Fruit fly (Drosophila melanogaster) whole organism, embryonic: ENCODE measurements around the gene Nmdar1.
A peak's percentile ranks its signal among the peaks of the same experiment; 100 is the strongest.

ENCODE experiments used
- Ada2b ChIP-seq: fragments of 200-800 bp; sonication (Bioruptor generic); IDR thresholded peaks from 2 replicates; pipeline ENCODE4 v1.3.6; 2022; ENCODE audit warnings: missing biosample characterization, missing genetic modification characterization
- Bgb ChIP-seq: fragments of 200-800 bp; sonication (Bioruptor generic); IDR thresholded peaks from 2 replicates; pipeline ENCODE4 v1.3.6; 2022; ENCODE audit warnings: missing biosample characterization, missing genetic modification characterization; ENCODE audit not compliant: partially characterized antibody
- CG11723 ChIP-seq: fragments of 200-800 bp; sonication (Bioruptor generic); optimal IDR thresholded peaks from 2 replicates; lab custom pipeline; 2017; ENCODE audit warnings: missing biosample characterization, mild to moderate bottlenecking, missing genetic modification characterization
- CG12659 ChIP-seq: fragments of 200-800 bp; sonication (Bioruptor generic); optimal IDR thresholded peaks from 3 replicates; lab custom pipeline; 2017; ENCODE audit warnings: mild to moderate bottlenecking, missing biosample characterization, missing genetic modification reagents, missing genetic modification characterization
- CG13287 ChIP-seq: fragments of 200-800 bp; sonication (Bioruptor generic); IDR thresholded peaks from 2 replicates; pipeline ENCODE4 v1.3.6; 2022; ENCODE audit warnings: missing biosample characterization, missing genetic modification characterization; ENCODE audit not compliant: partially characterized antibody
- CG14860 ChIP-seq: fragments of 200-800 bp; sonication (Bioruptor generic); IDR thresholded peaks from 3 replicates; pipeline ENCODE4 v1.3.6; 2022; ENCODE audit warnings: missing biosample characterization, missing genetic modification characterization; ENCODE audit not compliant: partially characterized antibody
- CG15479 ChIP-seq: fragments of 200-800 bp; sonication (Bioruptor generic); optimal IDR thresholded peaks from 3 replicates; lab custom pipeline; 2019; ENCODE audit warnings: missing biosample characterization, mild to moderate bottlenecking, missing genetic modification characterization, moderate library complexity
- CG15601 ChIP-seq: fragments of 200-800 bp; sonication (Bioruptor generic); optimal IDR thresholded peaks from 3 replicates; lab custom pipeline; 2019; ENCODE audit warnings: missing biosample characterization, mild to moderate bottlenecking, missing genetic modification characterization, moderate library complexity
- CG17385 ChIP-seq: fragments of 200-800 bp; sonication (Bioruptor generic); optimal IDR thresholded peaks from 3 replicates; lab custom pipeline; 2018; ENCODE audit warnings: missing biosample characterization, mild to moderate bottlenecking, missing genetic modification characterization
- CG18011 ChIP-seq: fragments of 200-800 bp; sonication (Bioruptor generic); optimal IDR thresholded peaks from 2 replicates; lab custom pipeline; 2017; ENCODE audit warnings: missing biosample characterization, missing genetic modification characterization, mild to moderate bottlenecking, moderate library complexity, missing genotype
- CG1832 ChIP-seq: fragments of 200-800 bp; sonication (Bioruptor generic); optimal IDR thresholded peaks from 2 replicates; lab custom pipeline; 2017; ENCODE audit warnings: missing biosample characterization, mild to moderate bottlenecking, missing genetic modification characterization, inconsistent platforms
- CG2889 ChIP-seq: fragments of 200-800 bp; sonication (Bioruptor generic); IDR thresholded peaks from 3 replicates; pipeline ENCODE4 v1.3.6; 2022; ENCODE audit warnings: missing biosample characterization, missing genetic modification characterization
- CG3163 ChIP-seq: fragments of 200-800 bp; sonication (Bioruptor generic); optimal IDR thresholded peaks from 3 replicates; lab custom pipeline; 2016; ENCODE audit warnings: missing biosample characterization, missing genetic modification characterization
- CG3281 ChIP-seq: fragments of 200-800 bp; sonication (Bioruptor generic); optimal IDR thresholded peaks from 3 replicates; lab custom pipeline; 2017; ENCODE audit warnings: missing biosample characterization, mild to moderate bottlenecking, missing genetic modification characterization
- CG33557 ChIP-seq: fragments of 200-800 bp; sonication (Bioruptor generic); optimal IDR thresholded peaks from 2 replicates; lab custom pipeline; 2019; ENCODE audit warnings: missing biosample characterization, mild to moderate bottlenecking, missing genetic modification characterization, moderate library complexity
- CG3847 ChIP-seq: fragments of 200-800 bp; sonication (Bioruptor generic); IDR thresholded peaks from 2 replicates; pipeline ENCODE4 v1.3.6; 2022; ENCODE audit warnings: missing biosample characterization, missing genetic modification characterization
- CG4360 ChIP-seq: fragments of 200-800 bp; sonication (Bioruptor generic); IDR thresholded peaks from 2 replicates; pipeline ENCODE4 v1.3.6; 2022; ENCODE audit warnings: missing biosample characterization, missing genetic modification characterization
- CG4617 ChIP-seq: fragments of 200-800 bp; sonication (Bioruptor generic); optimal IDR thresholded peaks from 3 replicates; lab custom pipeline; 2016; ENCODE audit warnings: missing biosample characterization, missing genetic modification characterization, borderline replicate concordance
- CG6272 ChIP-seq: fragments of 200-800 bp; sonication (Bioruptor generic); IDR thresholded peaks from 2 replicates; pipeline ENCODE4 v1.3.6; 2022; ENCODE audit warnings: missing biosample characterization, missing genetic modification characterization
- CG6813 ChIP-seq: fragments of 200-800 bp; sonication (Bioruptor generic); optimal IDR thresholded peaks from 2 replicates; lab custom pipeline; 2017; ENCODE audit warnings: missing biosample characterization, missing genetic modification characterization, mild to moderate bottlenecking, moderate library complexity, missing genetic modification reagents
- CG6854 ChIP-seq: fragments of 200-800 bp; sonication (Bioruptor generic); optimal IDR thresholded peaks from 3 replicates; lab custom pipeline; 2017; ENCODE audit warnings: missing biosample characterization, mild to moderate bottlenecking, missing genetic modification characterization
- CG8089 ChIP-seq: fragments of 200-800 bp; sonication (Bioruptor generic); optimal IDR thresholded peaks from 3 replicates; lab custom pipeline; 2016; ENCODE audit warnings: missing biosample characterization, missing genetic modification characterization
- CHES-1-like ChIP-seq: fragments of 200-800 bp; sonication (Bioruptor generic); optimal IDR thresholded peaks from 2 replicates; lab custom pipeline; 2016; ENCODE audit warnings: missing biosample characterization, missing genetic modification characterization
- ERR ChIP-seq: fragments of 200-800 bp; sonication (Bioruptor generic); optimal IDR thresholded peaks from 2 replicates; lab custom pipeline; 2016; ENCODE audit warnings: missing biosample characterization, missing genetic modification characterization
- Elba2 ChIP-seq: fragments of 200-800 bp; sonication (Bioruptor generic); optimal IDR thresholded peaks from 3 replicates; lab custom pipeline; 2016; ENCODE audit warnings: missing biosample characterization, missing genetic modification characterization
- Ets65A ChIP-seq: fragments of 200-800 bp; sonication (Bioruptor generic); peaks from one replicate; lab custom pipeline; 2016; ENCODE audit warnings: missing biosample characterization, missing genetic modification characterization
- GATAe ChIP-seq: fragments of 200-800 bp; sonication (Bioruptor generic); conservative IDR thresholded peaks from 2 replicates; pipeline ENCODE4 v1.3.6; 2022; ENCODE audit warnings: missing biosample characterization, missing genetic modification characterization
- Hr3 ChIP-seq: fragments of 200-800 bp; sonication (Bioruptor generic); optimal IDR thresholded peaks from 3 replicates; lab custom pipeline; 2016; ENCODE audit warnings: missing biosample characterization, missing genetic modification characterization
- Lhr ChIP-seq: fragments of 200-800 bp; sonication (Bioruptor generic); optimal IDR thresholded peaks from 3 replicates; lab custom pipeline; 2017; ENCODE audit warnings: mild to moderate bottlenecking, missing biosample characterization, missing genetic modification reagents, missing genetic modification characterization
- NC2α ChIP-seq: fragments of 200-800 bp; sonication (Bioruptor generic); optimal IDR thresholded peaks from 2 replicates; lab custom pipeline; 2016; ENCODE audit warnings: missing biosample characterization, missing genetic modification characterization
- NC2β ChIP-seq: fragments of 200-800 bp; sonication (Bioruptor generic); optimal IDR thresholded peaks from 2 replicates; lab custom pipeline; 2016; ENCODE audit warnings: missing biosample characterization, missing genetic modification characterization
- Poxn ChIP-seq: fragments of 200-800 bp; sonication (Bioruptor generic); IDR thresholded peaks from 2 replicates; pipeline ENCODE4 v1.3.6; 2022; ENCODE audit warnings: missing biosample characterization, missing genetic modification characterization
- Sox100B ChIP-seq: fragments of 200-800 bp; sonication (Bioruptor generic); optimal IDR thresholded peaks from 3 replicates; lab custom pipeline; 2018; ENCODE audit warnings: missing biosample characterization, mild to moderate bottlenecking, missing genetic modification characterization
- YL-1 ChIP-seq: fragments of 200-800 bp; sonication (Bioruptor generic); optimal IDR thresholded peaks from 3 replicates; lab custom pipeline; 2017; ENCODE audit warnings: missing biosample characterization, mild to moderate bottlenecking, missing genetic modification characterization
- ac ChIP-seq: fragments of 200-800 bp; sonication (Bioruptor generic); optimal IDR thresholded peaks from 3 replicates; lab custom pipeline; 2017; ENCODE audit warnings: missing biosample characterization, mild to moderate bottlenecking, missing genetic modification characterization
- bab2 ChIP-seq: fragments of 200-800 bp; sonication (Bioruptor generic); optimal IDR thresholded peaks from 2 replicates; lab custom pipeline; 2016; ENCODE audit warnings: missing biosample characterization, missing genetic modification characterization
- cad ChIP-seq: fragments of >200 bp; optimal IDR thresholded peaks from 2 replicates; lab custom pipeline; 2017; ENCODE audit warnings: missing biosample characterization, missing genetic modification characterization
- cato ChIP-seq: fragments of 200-800 bp; sonication (Bioruptor generic); optimal IDR thresholded peaks from 2 replicates; lab custom pipeline; 2016; ENCODE audit warnings: missing biosample characterization, missing genetic modification characterization, borderline replicate concordance
- chinmo ChIP-seq: fragments of 200-800 bp; sonication (Bioruptor generic); IDR thresholded peaks from 4 replicates; pipeline ENCODE4 v1.3.6; 2022; ENCODE audit warnings: missing biosample characterization, missing genetic modification characterization; ENCODE audit not compliant: partially characterized antibody
- crc ChIP-seq: fragments of 200-800 bp; sonication (Bioruptor generic); optimal IDR thresholded peaks from 2 replicates; lab custom pipeline; 2016; ENCODE audit warnings: missing biosample characterization, missing genetic modification characterization
- fd3F ChIP-seq: fragments of 200-800 bp; sonication (Bioruptor generic); optimal IDR thresholded peaks from 2 replicates; lab custom pipeline; 2018; ENCODE audit warnings: missing biosample characterization, mild to moderate bottlenecking, missing genetic modification characterization, moderate library complexity
- kah ChIP-seq: fragments of 200-800 bp; sonication (Bioruptor generic); optimal IDR thresholded peaks from 2 replicates; lab custom pipeline; 2018; ENCODE audit warnings: missing biosample characterization, mild to moderate bottlenecking, missing genetic modification characterization
- knrl ChIP-seq: fragments of 200-800 bp; sonication (Bioruptor generic); IDR thresholded peaks from 3 replicates; pipeline ENCODE4 v1.3.6; 2022; ENCODE audit warnings: missing biosample characterization, missing genetic modification characterization; ENCODE audit not compliant: partially characterized antibody
- lmd ChIP-seq: fragments of 200-800 bp; sonication (Bioruptor generic); IDR thresholded peaks from 2 replicates; pipeline ENCODE4 v1.3.6; 2022; ENCODE audit warnings: missing biosample characterization, missing genetic modification characterization
- mam ChIP-seq: fragments of 200-800 bp; sonication (Bioruptor generic); optimal IDR thresholded peaks from 3 replicates; lab custom pipeline; 2016; ENCODE audit warnings: missing biosample characterization, missing genetic modification characterization
- peb ChIP-seq: fragments of 200-800 bp; sonication (Bioruptor generic); IDR thresholded peaks from 2 replicates; pipeline ENCODE4 v1.3.6; 2022; ENCODE audit warnings: missing biosample characterization, missing genetic modification characterization
- sens ChIP-seq: fragments of 200-800 bp; sonication (Bioruptor generic); peaks from one replicate; lab custom pipeline; 2016; ENCODE audit warnings: missing biosample characterization, missing genetic modification characterization
- sens-2 ChIP-seq: fragments of 200-800 bp; sonication (Bioruptor generic); IDR thresholded peaks from 2 replicates; pipeline ENCODE4 v1.3.6; 2022; ENCODE audit warnings: missing biosample characterization, missing genetic modification characterization
- trh ChIP-seq: fragments of 200-800 bp; sonication (Bioruptor generic); optimal IDR thresholded peaks from 2 replicates; lab custom pipeline; 2016; ENCODE audit warnings: missing biosample characterization, missing genetic modification characterization
- vfl ChIP-seq: fragments of 200-800 bp; sonication (Bioruptor generic); optimal IDR thresholded peaks from 2 replicates; lab custom pipeline; 2016; ENCODE audit warnings: missing biosample characterization, missing genetic modification characterization
- wdn ChIP-seq: fragments of 200-800 bp; sonication (Bioruptor generic); IDR thresholded peaks from 2 replicates; pipeline ENCODE4 v1.3.6; 2022; ENCODE audit warnings: missing biosample characterization, missing genetic modification characterization

Gene Nmdar1

dm6 chr3R:5474551-5474950, 48.6 kb downstream of the Nmdar1 start, which contains the start of the genes CG45100, HDAC3 and Hcs (continued):
- TF ChIP-seq CG13287 (GFP tag; lab: Robert Waterston, UW) (peak; percentile 90), peb (no peak), CG17385 (no peak), sens (GFP tag; lab: Kevin White, UChicago) (peak; percentile 92), CG4617 (GFP tag; lab: Kevin White, UChicago) (peak; percentile 64), CG11723 (GFP tag; lab: Kevin White, UChicago) (no peak), ac (GFP tag; lab: Kevin White, UChicago) (no peak), Hr3 (GFP tag; lab: Kevin White, UChicago) (peak; percentile 47), Ada2b (no peak), GATAe (GFP tag; lab: Robert Waterston, UW) (0 out of 2 replicates have a peak, but pooled peaks have one; percentile 34), CG1832 (no peak), CHES-1-like (GFP tag; lab: Kevin White, UChicago) (peak; percentile 77), trh (GFP tag; lab: Kevin White, UChicago) (no peak), vfl (peak; percentile 61), CG6272 (peak; percentile 49; the same call in 1 of the 2 replicates), CG6854 (GFP tag; lab: Kevin White, UChicago) (no peak), CG33557 (GFP tag; lab: Kevin White, UChicago) (peak; percentile 16), mam (GFP tag; lab: Kevin White, UChicago) (peak; percentile 69), Lhr (peak; percentile 49), CG4360 (no peak), CG15601 (tag; lab: Kevin White, UChicago) (no peak), Sox100B (GFP tag; lab: Kevin White, UChicago) (no peak), Ets65A (peak; percentile 75), CG8089 (GFP tag; lab: Kevin White, UChicago) (peak; percentile 4), kah (GFP tag; lab: Kevin White, UChicago) (no peak), bab2 (GFP tag; lab: Kevin White, UChicago) (peak; percentile 17), CG6813 (GFP tag; lab: Kevin White, UChicago) (no peak), CG3163 (peak; percentile 21), NC2α (no peak), YL-1 (GFP tag; lab: Kevin White, UChicago) (peak; percentile 44), wdn (no peak), NC2β (peak; percentile 28), CG15479 (GFP tag; lab: Kevin White, UChicago) (peak; percentile 29), CG3847 (GFP tag; lab: Robert Waterston, UW) (peak; percentile 50; the same call in 1 of the 2 replicates), ERR (GFP tag; lab: Kevin White, UChicago) (peak; percentile 11), CG3281 (no peak), cato (GFP tag; lab: Kevin White, UChicago) (no peak), sens-2 (GFP tag; lab: Robert Waterston, UW) (no peak), cad (GFP tag; lab: Kevin White, UChicago) (no peak), crc (GFP tag; lab: Kevin White, UChicago) (no peak), CG18011 (GFP tag; lab: Kevin White, UChicago) (no peak), chinmo (GFP tag; lab: Robert Waterston, UW) (peak; percentile 52; the same call in 1 of the 4 replicates), lmd (no peak), Bgb (GFP tag; lab: Robert Waterston, UW) (peak; percentile 87), knrl (peak; percentile 95), CG14860 (peak; percentile 88), Poxn (GFP tag; lab: Robert Waterston, UW) (no peak), CG12659 (GFP tag; lab: Kevin White, UChicago) (peak; percentile 43), CG2889 (no peak), Elba2 (peak; percentile 79), fd3F (no peak)
